Comparison of ENCODE assay signal across 1 fruit fly cellular context in genomic region chr3R:19632685-19633116, dm6.
TF ChIP-seq lines count a peak whose summit lies in the region.

CG6231 (minus strand) TSS chr3R:19632718.

TF ChIP-seq in whole organism, embryonic, 481 proteins besides CTCF, POLR2A, EP300 and RAD21 (continued from another document and continues in another):
- TF ChIP-seq ato (GFP tag; IDR thresholded peaks at IDR 0.05; lab: Robert Waterston, UW; ENCODE audit: partially characterized antibody): no peak
- TF ChIP-seq ftz-f1 (GFP tag; optimal IDR thresholded peaks at IDR 0.05; lab: Kevin White, UChicago): no peak
- TF ChIP-seq twi (tag; optimal IDR thresholded peaks at IDR 0.05; lab: Kevin White, UChicago): no peak
- no peak for TF ChIP-seq psq (GFP tag; optimal IDR thresholded peaks at IDR 0.05; lab: Kevin White, UChicago)
- TF ChIP-seq CG11456 (GFP tag; IDR thresholded peaks at IDR 0.05; lab: Robert Waterston, UW): no peak
- peak; percentile 27; the same call in 1 of the 2 replicates for TF ChIP-seq CG32532 (GFP tag; IDR thresholded peaks at IDR 0.05; lab: Robert Waterston, UW)
- TF ChIP-seq inv (GFP tag; IDR thresholded peaks at IDR 0.05; lab: Robert Waterston, UW; ENCODE audit: partially characterized antibody): no peak
- TF ChIP-seq B-H1 (GFP tag; IDR thresholded peaks at IDR 0.05; lab: Robert Waterston, UW): no peak
- no peak for TF ChIP-seq CG6765 (GFP tag; optimal IDR thresholded peaks at IDR 0.05; lab: Kevin White, UChicago)
- no peak for TF ChIP-seq CG1602 (GFP tag; optimal IDR thresholded peaks at IDR 0.05; lab: Kevin White, UChicago)
- no peak for TF ChIP-seq lola (GFP tag; optimal IDR thresholded peaks at IDR 0.05; lab: Kevin White, UChicago)
- no peak for TF ChIP-seq maf-S (GFP tag; optimal IDR thresholded peaks at IDR 0.05; lab: Kevin White, UChicago)
- no peak for TF ChIP-seq unpg (GFP tag; optimal IDR thresholded peaks at IDR 0.05; lab: Kevin White, UChicago)
- no peak for TF ChIP-seq nmo (GFP tag; optimal IDR thresholded peaks at IDR 0.05; lab: Kevin White, UChicago)
- no peak for TF ChIP-seq lmd (GFP tag; IDR thresholded peaks at IDR 0.05; lab: Robert Waterston, UW)
- no peak for TF ChIP-seq fd3F (GFP tag; optimal IDR thresholded peaks at IDR 0.05; lab: Kevin White, UChicago)
- TF ChIP-seq Ets65A (GFP tag; lab: Kevin White, UChicago): no peak
- no peak for TF ChIP-seq Dip2 (GFP tag; IDR thresholded peaks at IDR 0.05; lab: Robert Waterston, UW)
- TF ChIP-seq hkb (optimal IDR thresholded peaks at IDR 0.05; lab: Kevin White, UChicago): no peak
- no peak for TF ChIP-seq hkb (GFP tag; IDR thresholded peaks at IDR 0.05; lab: Robert Waterston, UW)
- no peak for TF ChIP-seq Ssrp (tag; optimal IDR thresholded peaks at IDR 0.05; lab: Kevin White, UChicago)
- no peak for TF ChIP-seq Hmr (GFP tag; optimal IDR thresholded peaks at IDR 0.05; lab: Kevin White, UChicago)
- TF ChIP-seq CG34224 (GFP tag; IDR thresholded peaks at IDR 0.05; lab: Robert Waterston, UW; ENCODE audit: partially characterized antibody): peak; percentile 57
- no peak for TF ChIP-seq ssp (GFP tag; IDR thresholded peaks at IDR 0.05; lab: Robert Waterston, UW)
- TF ChIP-seq sc (optimal IDR thresholded peaks at IDR 0.05; lab: Kevin White, UChicago): no peak
- TF ChIP-seq sc (GFP tag; optimal IDR thresholded peaks at IDR 0.05; lab: Kevin White, UChicago): no peak
- no peak for TF ChIP-seq CG31441 (GFP tag; IDR thresholded peaks at IDR 0.05; lab: Robert Waterston, UW)
- TF ChIP-seq Vsx1 (GFP tag; optimal IDR thresholded peaks at IDR 0.05; lab: Kevin White, UChicago): no peak
- TF ChIP-seq bsh (GFP tag; optimal IDR thresholded peaks at IDR 0.05; lab: Kevin White, UChicago): no peak
- no peak for TF ChIP-seq lbe (GFP tag; optimal IDR thresholded peaks at IDR 0.05; lab: Kevin White, UChicago)
- TF ChIP-seq CG4282 (GFP tag; optimal IDR thresholded peaks at IDR 0.05; lab: Kevin White, UChicago): no peak
- peak in 1 of 2 experiments; percentile 43 for TF ChIP-seq Pdp1 (GFP tag; optimal IDR thresholded peaks at IDR 0.05; lab: Kevin White, UChicago)
- TF ChIP-seq CG13775 (GFP tag; optimal IDR thresholded peaks at IDR 0.05; lab: Kevin White, UChicago): no peak
- no peak for TF ChIP-seq CG4328 (GFP tag; optimal IDR thresholded peaks at IDR 0.05; lab: Kevin White, UChicago)
- no peak for TF ChIP-seq Sin3A (optimal IDR thresholded peaks at IDR 0.05; lab: Kevin White, UChicago)
- TF ChIP-seq insv (GFP tag; optimal IDR thresholded peaks at IDR 0.05; lab: Kevin White, UChicago): no peak
- TF ChIP-seq CG14860 (GFP tag; IDR thresholded peaks at IDR 0.05; lab: Robert Waterston, UW; ENCODE audit: partially characterized antibody): no peak
- TF ChIP-seq NfI (GFP tag; optimal IDR thresholded peaks at IDR 0.05; lab: Kevin White, UChicago): no peak
- TF ChIP-seq CG9797 (GFP tag; optimal IDR thresholded peaks at IDR 0.05; lab: Kevin White, UChicago): no peak
- no peak for TF ChIP-seq Ravus (GFP tag; IDR thresholded peaks at IDR 0.05; lab: Robert Waterston, UW)
- no peak for TF ChIP-seq CG3838 (GFP tag; optimal IDR thresholded peaks at IDR 0.05; lab: Kevin White, UChicago)
- TF ChIP-seq CG1832 (GFP tag; optimal IDR thresholded peaks at IDR 0.05; lab: Kevin White, UChicago): peak; percentile 64
- TF ChIP-seq CG10321 (GFP tag; IDR thresholded peaks at IDR 0.05; lab: Robert Waterston, UW): peak; percentile 62
- no peak for TF ChIP-seq tll (GFP tag; optimal IDR thresholded peaks at IDR 0.05; lab: Kevin White, UChicago)
- TF ChIP-seq CG5953 (GFP tag; IDR thresholded peaks at IDR 0.05; lab: Robert Waterston, UW): no peak
- TF ChIP-seq Hr51 (GFP tag; optimal IDR thresholded peaks at IDR 0.05; lab: Kevin White, UChicago): no peak
- TF ChIP-seq BtbVII (GFP tag; optimal IDR thresholded peaks at IDR 0.05; lab: Kevin White, UChicago): peak; percentile 94
- no peak for TF ChIP-seq CG4854 (GFP tag; optimal IDR thresholded peaks at IDR 0.05; lab: Kevin White, UChicago)
- no peak for TF ChIP-seq prd (optimal IDR thresholded peaks at IDR 0.05; lab: Kevin White, UChicago)
- TF ChIP-seq prd (GFP tag; IDR thresholded peaks at IDR 0.05; lab: Robert Waterston, UW): no peak
- peak; percentile 14 for TF ChIP-seq pnt (GFP tag; optimal IDR thresholded peaks at IDR 0.05; lab: Kevin White, UChicago)
- no peak for TF ChIP-seq btn (GFP tag; optimal IDR thresholded peaks at IDR 0.05; lab: Kevin White, UChicago)
- no peak for TF ChIP-seq CG9609 (GFP tag; optimal IDR thresholded peaks at IDR 0.05; lab: Kevin White, UChicago)
- peak; percentile 87 for TF ChIP-seq crol (GFP tag; IDR thresholded peaks at IDR 0.05; lab: Robert Waterston, UW)
- peak; percentile 64; the same call in 1 of the 3 replicates for TF ChIP-seq so (GFP tag; IDR thresholded peaks at IDR 0.05; lab: Robert Waterston, UW)
- TF ChIP-seq ttk (GFP tag; IDR thresholded peaks at IDR 0.05; lab: Robert Waterston, UW): peak; percentile 80
- no peak for TF ChIP-seq repo (GFP tag; optimal IDR thresholded peaks at IDR 0.05; lab: Kevin White, UChicago)
- no peak for TF ChIP-seq dimm (GFP tag; IDR thresholded peaks at IDR 0.05; lab: Robert Waterston, UW)
- TF ChIP-seq CG11695 (GFP tag; IDR thresholded peaks at IDR 0.05; lab: Robert Waterston, UW): no peak
- no peak for TF ChIP-seq CG15601 (tag; optimal IDR thresholded peaks at IDR 0.05; lab: Kevin White, UChicago)
- TF ChIP-seq Dref (GFP tag; IDR thresholded peaks at IDR 0.05; lab: Robert Waterston, UW): no peak
- no peak for TF ChIP-seq CG11696 (GFP tag; IDR thresholded peaks at IDR 0.05; lab: Robert Waterston, UW)
- TF ChIP-seq CG7786 (GFP tag; optimal IDR thresholded peaks at IDR 0.05; lab: Kevin White, UChicago): no peak
- TF ChIP-seq mld (GFP tag; IDR thresholded peaks at IDR 0.05; lab: Robert Waterston, UW; ENCODE audit: partially characterized antibody): no peak
- no peak for TF ChIP-seq Hand (GFP tag; optimal IDR thresholded peaks at IDR 0.05; lab: Kevin White, UChicago)
- TF ChIP-seq CG10979 (tag; optimal IDR thresholded peaks at IDR 0.05; lab: Kevin White, UChicago): no peak
- TF ChIP-seq HLH3B (GFP tag; IDR thresholded peaks at IDR 0.05; lab: Robert Waterston, UW): peak; percentile 25; the same call in 1 of the 2 replicates
- no peak for TF ChIP-seq CG6683 (GFP tag; optimal IDR thresholded peaks at IDR 0.05; lab: Kevin White, UChicago)
- no peak for TF ChIP-seq Sry-β (GFP tag; optimal IDR thresholded peaks at IDR 0.05; lab: Kevin White, UChicago)
- TF ChIP-seq CG4404 (GFP tag; IDR thresholded peaks at IDR 0.05; lab: Robert Waterston, UW): no peak
- no peak for TF ChIP-seq Lim3 (GFP tag; IDR thresholded peaks at IDR 0.05; lab: Robert Waterston, UW)
- TF ChIP-seq CG3163 (GFP tag; optimal IDR thresholded peaks at IDR 0.05; lab: Kevin White, UChicago): no peak
- TF ChIP-seq da (GFP tag; optimal IDR thresholded peaks at IDR 0.05; lab: Kevin White, UChicago): no peak
- TF ChIP-seq tna (GFP tag; IDR thresholded peaks at IDR 0.05; lab: Robert Waterston, UW; ENCODE audit: partially characterized antibody): peak; percentile 19; the same call in 1 of the 2 replicates
- no peak for TF ChIP-seq ken (GFP tag; IDR thresholded peaks at IDR 0.05; lab: Robert Waterston, UW)
- TF ChIP-seq Drgx (GFP tag; IDR thresholded peaks at IDR 0.05; lab: Robert Waterston, UW): 0 out of 2 replicates have a peak, but pooled peaks have one; percentile 45
- no peak for TF ChIP-seq dysf (GFP tag; IDR thresholded peaks at IDR 0.05; lab: Robert Waterston, UW)
- TF ChIP-seq Hsf (GFP tag; optimal IDR thresholded peaks at IDR 0.05; lab: Kevin White, UChicago): no peak
- TF ChIP-seq peb (GFP tag; IDR thresholded peaks at IDR 0.05; lab: Robert Waterston, UW): no peak
- TF ChIP-seq Fer2 (tag; optimal IDR thresholded peaks at IDR 0.05; lab: Kevin White, UChicago): no peak
- no peak for TF ChIP-seq Ada2b (GFP tag; IDR thresholded peaks at IDR 0.05; lab: Robert Waterston, UW)
- no peak for TF ChIP-seq sd (tag; optimal IDR thresholded peaks at IDR 0.05; lab: Kevin White, UChicago)
- no peak for TF ChIP-seq ems (GFP tag; optimal IDR thresholded peaks at IDR 0.05; lab: Kevin White, UChicago)
- TF ChIP-seq slbo (GFP tag; IDR thresholded peaks at IDR 0.05; lab: Robert Waterston, UW): no peak
- no peak for TF ChIP-seq Poxn (GFP tag; IDR thresholded peaks at IDR 0.05; lab: Robert Waterston, UW)
- no peak for TF ChIP-seq CG14050 (GFP tag; IDR thresholded peaks at IDR 0.05; lab: Robert Waterston, UW)
- peak; percentile 8 for TF ChIP-seq kay (GFP tag; optimal IDR thresholded peaks at IDR 0.05; lab: Kevin White, UChicago)
- TF ChIP-seq vnd (GFP tag; IDR thresholded peaks at IDR 0.05; lab: Robert Waterston, UW; ENCODE audit: partially characterized antibody): no peak
- TF ChIP-seq salm (tag; optimal IDR thresholded peaks at IDR 0.05; lab: Kevin White, UChicago): no peak
- no peak for TF ChIP-seq hth (optimal IDR thresholded peaks at IDR 0.05; lab: Kevin White, UChicago)
- TF ChIP-seq dm (GFP tag; optimal IDR thresholded peaks at IDR 0.05; lab: Kevin White, UChicago): peak; percentile 59
- TF ChIP-seq chm (GFP tag; IDR thresholded peaks at IDR 0.05; lab: Robert Waterston, UW): no peak
- TF ChIP-seq MTF-1 (GFP tag; optimal IDR thresholded peaks at IDR 0.05; lab: Kevin White, UChicago; ENCODE audit: borderline replicate concordance): no peak
- peak; percentile 45; the same call in 1 of the 2 replicates for TF ChIP-seq hbn (GFP tag; IDR thresholded peaks at IDR 0.05; lab: Robert Waterston, UW; ENCODE audit: partially characterized antibody)
- no peak for TF ChIP-seq CG10565 (GFP tag; optimal IDR thresholded peaks at IDR 0.05; lab: Kevin White, UChicago)
- no peak for TF ChIP-seq Opbp (GFP tag; IDR thresholded peaks at IDR 0.05; lab: Robert Waterston, UW; ENCODE audit: partially characterized antibody)
- no peak for TF ChIP-seq B-H2 (GFP tag; optimal IDR thresholded peaks at IDR 0.05; lab: Kevin White, UChicago)
- no peak for TF ChIP-seq phol (tag; optimal IDR thresholded peaks at IDR 0.05; lab: Kevin White, UChicago)
- TF ChIP-seq C15 (GFP tag; IDR thresholded peaks at IDR 0.05; lab: Robert Waterston, UW): no peak
- no peak for TF ChIP-seq Aef1 (GFP tag; IDR thresholded peaks at IDR 0.05; lab: Robert Waterston, UW)
- no peak for TF ChIP-seq Nf-YB (GFP tag; optimal IDR thresholded peaks at IDR 0.05; lab: Kevin White, UChicago)
- peak; percentile 84 for TF ChIP-seq CG10274 (GFP tag; optimal IDR thresholded peaks at IDR 0.05; lab: Kevin White, UChicago)
- no peak; the same call in 1 of the 2 replicates for TF ChIP-seq E2f1 (GFP tag; IDR thresholded peaks at IDR 0.05; lab: Robert Waterston, UW)
- no peak for TF ChIP-seq CG1647 (GFP tag; optimal IDR thresholded peaks at IDR 0.05; lab: Kevin White, UChicago)
- TF ChIP-seq crc (GFP tag; optimal IDR thresholded peaks at IDR 0.05; lab: Kevin White, UChicago): no peak
- TF ChIP-seq cwo (GFP tag; optimal IDR thresholded peaks at IDR 0.05; lab: Kevin White, UChicago): peak; percentile 80
- TF ChIP-seq CG17802 (tag; optimal IDR thresholded peaks at IDR 0.05; lab: Kevin White, UChicago): no peak
- no peak for TF ChIP-seq nom (GFP tag; optimal IDR thresholded peaks at IDR 0.05; lab: Kevin White, UChicago)
- TF ChIP-seq shn (GFP tag; optimal IDR thresholded peaks at IDR 0.05; lab: Kevin White, UChicago): no peak
- TF ChIP-seq tin (GFP tag; optimal IDR thresholded peaks at IDR 0.05; lab: Kevin White, UChicago): no peak
- no peak for TF ChIP-seq Chrac-16 (GFP tag; optimal IDR thresholded peaks at IDR 0.05; lab: Kevin White, UChicago)
- TF ChIP-seq CG9876 (GFP tag; optimal IDR thresholded peaks at IDR 0.05; lab: Kevin White, UChicago): no peak
- TF ChIP-seq hb (GFP tag; IDR thresholded peaks at IDR 0.05; lab: Robert Waterston, UW; ENCODE audit: partially characterized antibody): no peak
- TF ChIP-seq CG18619 (GFP tag; optimal IDR thresholded peaks at IDR 0.05; lab: Kevin White, UChicago): no peak
- no peak for TF ChIP-seq gt (GFP tag; IDR thresholded peaks at IDR 0.05; lab: Robert Waterston, UW)
- no peak for TF ChIP-seq Usf (GFP tag; optimal IDR thresholded peaks at IDR 0.05; lab: Kevin White, UChicago)
- TF ChIP-seq trh (GFP tag; optimal IDR thresholded peaks at IDR 0.05; lab: Kevin White, UChicago): no peak
- no peak for TF ChIP-seq CG15696 (tag; optimal IDR thresholded peaks at IDR 0.05; lab: Kevin White, UChicago)
- TF ChIP-seq yki (optimal IDR thresholded peaks at IDR 0.05; lab: Kevin White, UChicago): peak; percentile 18
- no peak for TF ChIP-seq CG12299 (tag; optimal IDR thresholded peaks at IDR 0.05; lab: Kevin White, UChicago)
- no peak for TF ChIP-seq Hey (tag; optimal IDR thresholded peaks at IDR 0.05; lab: Kevin White, UChicago)
- no peak for TF ChIP-seq CG8089 (GFP tag; optimal IDR thresholded peaks at IDR 0.05; lab: Kevin White, UChicago)
- TF ChIP-seq Deaf1 (tag; optimal IDR thresholded peaks at IDR 0.05; lab: Kevin White, UChicago): peak; percentile 87
- no peak for TF ChIP-seq Asciz (GFP tag; optimal IDR thresholded peaks at IDR 0.05; lab: Kevin White, UChicago)
- TF ChIP-seq dpn (GFP tag; optimal IDR thresholded peaks at IDR 0.05; lab: Kevin White, UChicago): no peak
- TF ChIP-seq toy (GFP tag; IDR thresholded peaks at IDR 0.05; lab: Robert Waterston, UW): no peak
- no peak for TF ChIP-seq Sox102F (GFP tag; optimal IDR thresholded peaks at IDR 0.05; lab: Kevin White, UChicago)
- TF ChIP-seq CG10431 (GFP tag; optimal IDR thresholded peaks at IDR 0.05; lab: Kevin White, UChicago): no peak
- TF ChIP-seq CG8944 (GFP tag; optimal IDR thresholded peaks at IDR 0.05; lab: Kevin White, UChicago): no peak
- TF ChIP-seq eyg (GFP tag; optimal IDR thresholded peaks at IDR 0.05; lab: Kevin White, UChicago): no peak
- TF ChIP-seq CG4617 (GFP tag; optimal IDR thresholded peaks at IDR 0.05; lab: Kevin White, UChicago; ENCODE audit: borderline replicate concordance): no peak
- TF ChIP-seq CG2678 (tag; optimal IDR thresholded peaks at IDR 0.05; lab: Kevin White, UChicago): peak; percentile 2
- TF ChIP-seq GATAe (GFP tag; conservative IDR thresholded peaks at IDR 0.05; lab: Robert Waterston, UW): no peak
- TF ChIP-seq CG15514 (GFP tag; optimal IDR thresholded peaks at IDR 0.05; lab: Kevin White, UChicago): no peak
- TF ChIP-seq CG6175 (GFP tag; IDR thresholded peaks at IDR 0.05; lab: Robert Waterston, UW): no peak
- TF ChIP-seq MBD-R2 (GFP tag; IDR thresholded peaks at IDR 0.05; lab: Robert Waterston, UW): no peak
- no peak for TF ChIP-seq onecut (GFP tag; IDR thresholded peaks at IDR 0.05; lab: Robert Waterston, UW)
- no peak for TF ChIP-seq CoRest (tag; optimal IDR thresholded peaks at IDR 0.05; lab: Kevin White, UChicago)
- no peak for TF ChIP-seq CG30431 (GFP tag; optimal IDR thresholded peaks at IDR 0.05; lab: Kevin White, UChicago)
